Worm (Caenorhabditis elegans) whole organism, L1 larva: Measurements from ENCODE around the gene T22B7.3.

Source experiments
- C16A3.4 ChIP-seq: fragments of 150-350 bp; optimal IDR thresholded peaks from 2 replicates; lab custom pipeline; 2014; ENCODE audit warnings: missing biosample characterization, missing genetic modification characterization
- C34B4.2 ChIP-seq: sonication (generic microtip); optimal IDR thresholded peaks from 2 replicates; lab custom pipeline; 2017; ENCODE audit warnings: mild to moderate bottlenecking, missing genetic modification characterization, missing compliant biosample characterization
- Y116A8C.19 ChIP-seq: sonication (generic microtip); optimal IDR thresholded peaks from 2 replicates; lab custom pipeline; 2016; ENCODE audit warnings: missing compliant biosample characterization, missing genetic modification characterization, borderline replicate concordance
- aly-2 ChIP-seq: fragments of 150-350 bp; optimal IDR thresholded peaks from 2 replicates; lab custom pipeline; 2014; ENCODE audit warnings: missing biosample characterization, missing genetic modification characterization
- blmp-1 ChIP-seq: fragments of 150-350 bp; optimal IDR thresholded peaks from 2 replicates; lab custom pipeline; 2014; ENCODE audit warnings: missing biosample characterization, missing genetic modification characterization
- ceh-63 ChIP-seq: fragments of 200-800 bp; sonication (Bioruptor generic); optimal IDR thresholded peaks from 2 replicates; lab custom pipeline; 2018; ENCODE audit warnings: mild to moderate bottlenecking, missing genetic modification characterization, missing compliant biosample characterization
- ceh-8 ChIP-seq: fragments of 200-800 bp; sonication (Bioruptor generic); optimal IDR thresholded peaks from 2 replicates; lab custom pipeline; 2018; ENCODE audit warnings: mild to moderate bottlenecking, missing genetic modification characterization, moderate library complexity, missing compliant biosample characterization
- dpl-1 ChIP-seq, 3 experiments: fragments of 150-350 bp in 2 of 3; sonication (generic microtip) in 1 of 3; optimal IDR thresholded peaks; 2 replicates each; lab custom pipeline; 2014 to 2017; ENCODE audit warnings: missing biosample characterization in 3 of 3, missing genetic modification characterization in 3 of 3, missing genetic modification reagents in 3 of 3
- dsc-1 ChIP-seq: sonication (generic microtip); optimal IDR thresholded peaks from 2 replicates; lab custom pipeline; 2016; ENCODE audit warnings: mild to moderate bottlenecking, missing genetic modification characterization, missing compliant biosample characterization
- efl-1 ChIP-seq, 4 experiments: fragments of 150-350 bp; optimal IDR thresholded peaks in 3 of 4; peaks in 1 of 4; 1 replicate in 1 of 4; 2 replicates in 3 of 4; lab custom pipeline; 2014; ENCODE audit warnings: missing biosample characterization in 2 of 4, missing genetic modification characterization in 2 of 4, missing genetic modification reagents in 2 of 4
- egl-27 ChIP-seq, 2 experiments: fragments of 150-350 bp in 1 of 2; sonication (generic microtip); optimal IDR thresholded peaks; 3 replicates each; lab custom pipeline; 2017 to 2018; ENCODE audit warnings: missing biosample characterization in 2 of 2, missing genetic modification characterization in 2 of 2, missing genetic modification reagents in 2 of 2
- elt-3 ChIP-seq, 6 experiments: fragments of 150-350 bp in 1 of 6; sonication (generic microtip); optimal IDR thresholded peaks; 2 replicates each; lab custom pipeline; 2017 to 2018; ENCODE audit warnings: missing biosample characterization in 6 of 6, missing genetic modification characterization in 6 of 6, inconsistent platforms in 1 of 6
- fkh-8 ChIP-seq: sonication (generic microtip); optimal IDR thresholded peaks from 2 replicates; lab custom pipeline; 2016; ENCODE audit warnings: mild to moderate bottlenecking, missing genetic modification characterization, missing compliant biosample characterization
- fos-1 ChIP-seq: fragments of 150-350 bp; optimal IDR thresholded peaks from 2 replicates; lab custom pipeline; 2014; ENCODE audit warnings: missing biosample characterization, missing genetic modification characterization
- grh-1 ChIP-seq: fragments of 200-800 bp; sonication (Bioruptor generic); IDR thresholded peaks from 2 replicates; pipeline ENCODE4 v1.3.6; 2022; ENCODE audit warnings: missing genetic modification reagents, missing genetic modification characterization, missing compliant biosample characterization
- hlh-17 ChIP-seq: fragments of 200-800 bp; sonication (Bioruptor generic); optimal IDR thresholded peaks from 2 replicates; lab custom pipeline; 2018; ENCODE audit warnings: missing genetic modification characterization, mild to moderate bottlenecking, missing compliant biosample characterization, moderate library complexity, borderline replicate concordance
- irx-1 ChIP-seq: sonication (generic microtip); optimal IDR thresholded peaks from 2 replicates; lab custom pipeline; 2016; ENCODE audit warnings: missing genetic modification characterization, missing compliant biosample characterization
- lin-14 ChIP-seq: fragments of 200-800 bp; sonication (Bioruptor generic); optimal IDR thresholded peaks from 2 replicates; lab custom pipeline; 2018; ENCODE audit warnings: mild to moderate bottlenecking, missing genetic modification characterization, moderate library complexity, missing compliant biosample characterization
- lin-35 ChIP-seq, 2 experiments: fragments of 150-350 bp; optimal IDR thresholded peaks; 2 replicates each; lab custom pipeline; 2014; ENCODE audit warnings: missing biosample characterization in 2 of 2, missing genetic modification characterization in 2 of 2, missing genetic modification reagents in 2 of 2
- lin-39 ChIP-seq: fragments of 150-350 bp; optimal IDR thresholded peaks from 2 replicates; lab custom pipeline; 2014; ENCODE audit warnings: missing biosample characterization, missing genetic modification reagents, missing genetic modification characterization
- lsy-2 ChIP-seq, 2 experiments: fragments of 150-350 bp; optimal IDR thresholded peaks; 2 replicates each; lab custom pipeline; 2014; ENCODE audit warnings: missing biosample characterization in 2 of 2, missing genetic modification characterization in 2 of 2
- mef-2 ChIP-seq: fragments of 150-350 bp; optimal IDR thresholded peaks from 2 replicates; lab custom pipeline; 2014; ENCODE audit warnings: missing biosample characterization, missing genetic modification characterization
- nhr-19 ChIP-seq: fragments of 200-800 bp; sonication (Bioruptor generic); conservative IDR thresholded peaks from 2 replicates; pipeline ENCODE4 v1.3.6; 2022; ENCODE audit warnings: missing genetic modification characterization, missing compliant biosample characterization
- nhr-20 ChIP-seq: sonication (generic microtip); optimal IDR thresholded peaks from 2 replicates; lab custom pipeline; 2016; ENCODE audit warnings: mild to moderate bottlenecking, missing genetic modification characterization, missing compliant biosample characterization
- nhr-47 ChIP-seq: sonication (generic microtip); optimal IDR thresholded peaks from 2 replicates; lab custom pipeline; 2016; ENCODE audit warnings: mild to moderate bottlenecking, missing genetic modification characterization, moderate library complexity, missing compliant biosample characterization
- nhr-71 ChIP-seq: sonication (generic microtip); optimal IDR thresholded peaks from 2 replicates; lab custom pipeline; 2016; ENCODE audit warnings: mild to moderate bottlenecking, missing genetic modification characterization, moderate library complexity, missing compliant biosample characterization
- nhr-76 ChIP-seq: sonication (generic microtip); optimal IDR thresholded peaks from 2 replicates; lab custom pipeline; 2017; ENCODE audit warnings: missing biosample characterization, missing genetic modification characterization
- nhr-77 ChIP-seq: fragments of 150-350 bp; optimal IDR thresholded peaks from 2 replicates; lab custom pipeline; 2014; ENCODE audit warnings: missing biosample characterization, missing genetic modification characterization
- nhr-85 ChIP-seq: sonication (generic microtip); peaks from one replicate; lab custom pipeline; 2016; ENCODE audit warnings: missing genetic modification characterization, inconsistent platforms, missing compliant biosample characterization
- nhr-90 ChIP-seq: sonication (generic microtip); optimal IDR thresholded peaks from 2 replicates; lab custom pipeline; 2016; ENCODE audit warnings: mild to moderate bottlenecking, missing genetic modification characterization, missing compliant biosample characterization; ENCODE audit not compliant: poor library complexity
- pag-3 ChIP-seq: sonication (generic microtip); optimal IDR thresholded peaks from 2 replicates; lab custom pipeline; 2017; ENCODE audit warnings: missing genetic modification characterization, mild to moderate bottlenecking, missing compliant biosample characterization, antibody characterized with exemption, borderline replicate concordance; ENCODE audit not compliant: insufficient read depth
- pax-3 ChIP-seq: fragments of 200-800 bp; sonication (Bioruptor generic); optimal IDR thresholded peaks from 2 replicates; lab custom pipeline; 2018; ENCODE audit warnings: mild to moderate bottlenecking, missing genetic modification characterization, moderate library complexity, missing compliant biosample characterization
- pqm-1 ChIP-seq: sonication (generic microtip); optimal IDR thresholded peaks from 3 replicates; lab custom pipeline; 2017; ENCODE audit warnings: missing biosample characterization, missing genetic modification characterization
- skn-1 ChIP-seq: fragments of 150-350 bp; optimal IDR thresholded peaks from 2 replicates; lab custom pipeline; 2014; ENCODE audit warnings: missing biosample characterization, missing genetic modification characterization
- snpc-4 ChIP-seq: fragments of 150-350 bp; optimal IDR thresholded peaks from 2 replicates; lab custom pipeline; 2014; ENCODE audit warnings: missing biosample characterization, missing genetic modification characterization
- snu-23 ChIP-seq: sonication (generic microtip); optimal IDR thresholded peaks from 2 replicates; lab custom pipeline; 2016; ENCODE audit warnings: missing genetic modification characterization, missing compliant biosample characterization
- sptf-1 ChIP-seq: fragments of 150-350 bp; optimal IDR thresholded peaks from 2 replicates; lab custom pipeline; 2014; ENCODE audit warnings: missing biosample characterization, missing genetic modification characterization
- sup-37 ChIP-seq: fragments of 200-800 bp; sonication (Bioruptor generic); optimal IDR thresholded peaks from 2 replicates; lab custom pipeline; 2018; ENCODE audit warnings: mild to moderate bottlenecking, missing genetic modification characterization, missing compliant biosample characterization
- tbx-2 ChIP-seq: sonication (generic microtip); optimal IDR thresholded peaks from 2 replicates; lab custom pipeline; 2016; ENCODE audit warnings: missing genetic modification characterization, missing compliant biosample characterization
- tlp-1 ChIP-seq: fragments of 150-350 bp; optimal IDR thresholded peaks from 2 replicates; lab custom pipeline; 2014; ENCODE audit warnings: missing biosample characterization, missing genetic modification characterization
- unc-30 ChIP-seq: sonication (generic microtip); optimal IDR thresholded peaks from 2 replicates; lab custom pipeline; 2017; ENCODE audit warnings: missing biosample characterization, missing genetic modification characterization
- unc-98 ChIP-seq: fragments of 200-800 bp; sonication (Bioruptor generic); IDR thresholded peaks from 2 replicates; pipeline ENCODE4 v1.3.6; 2022; ENCODE audit warnings: missing genetic modification characterization, missing compliant biosample characterization
- vab-15 ChIP-seq: sonication (generic microtip); optimal IDR thresholded peaks from 2 replicates; lab custom pipeline; 2017; ENCODE audit warnings: missing genotype, mild to moderate bottlenecking, missing genetic modification characterization, missing compliant biosample characterization
- xbp-1 ChIP-seq: sonication (generic microtip); optimal IDR thresholded peaks from 2 replicates; lab custom pipeline; 2016; ENCODE audit warnings: missing genetic modification characterization, missing compliant biosample characterization
- ztf-11 ChIP-seq, 2 experiments: sonication (generic microtip); optimal IDR thresholded peaks; 2 replicates each; lab custom pipeline; 2016 to 2017; ENCODE audit warnings: missing genetic modification characterization in 2 of 2, missing biosample characterization in 1 of 2, missing compliant biosample characterization in 1 of 2
- ztf-4 ChIP-seq: fragments of 150-350 bp; optimal IDR thresholded peaks from 2 replicates; lab custom pipeline; 2014; ENCODE audit warnings: missing biosample characterization, missing genetic modification characterization

The T22B7.3 gene

DNA sequence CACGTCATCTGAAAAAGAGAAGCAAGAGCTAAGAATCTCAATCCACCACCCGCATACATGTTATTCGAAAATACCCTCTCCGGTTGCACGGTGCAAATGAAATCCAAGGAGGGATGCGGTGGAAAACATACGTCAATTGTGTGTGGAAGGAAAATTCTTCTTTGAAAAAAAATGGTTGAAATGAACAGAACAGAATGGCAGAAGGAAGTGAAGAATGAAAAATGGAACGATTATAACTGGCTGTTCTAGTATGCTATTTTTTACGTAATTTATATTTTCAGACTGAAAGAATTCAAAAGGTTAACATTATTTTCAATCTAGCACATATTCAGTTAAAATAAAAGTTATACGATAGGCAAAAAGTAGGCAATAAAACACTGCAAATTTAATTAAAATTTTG is 31.2 kb upstream of the T22B7.3 start:
- TF ChIP-seq efl-1 (optimal IDR thresholded peaks at IDR 0.05; lab: Kevin White, UChicago) (no peak), efl-1 (GFP tag; optimal IDR thresholded peaks at IDR 0.05 in 1 of 2; lab: Kevin White, UChicago) (peak in 1 of 2 experiments; percentile 4), nhr-47 (tag; lab: Kevin White, UChicago) (no peak), hlh-17 (GFP tag; lab: Kevin White, UChicago) (no peak), pag-3 (no peak), sup-37 (GFP tag; lab: Kevin White, UChicago) (no peak)
- TF ChIP-seq, all 84 proteins: peak for 1

DNA sequence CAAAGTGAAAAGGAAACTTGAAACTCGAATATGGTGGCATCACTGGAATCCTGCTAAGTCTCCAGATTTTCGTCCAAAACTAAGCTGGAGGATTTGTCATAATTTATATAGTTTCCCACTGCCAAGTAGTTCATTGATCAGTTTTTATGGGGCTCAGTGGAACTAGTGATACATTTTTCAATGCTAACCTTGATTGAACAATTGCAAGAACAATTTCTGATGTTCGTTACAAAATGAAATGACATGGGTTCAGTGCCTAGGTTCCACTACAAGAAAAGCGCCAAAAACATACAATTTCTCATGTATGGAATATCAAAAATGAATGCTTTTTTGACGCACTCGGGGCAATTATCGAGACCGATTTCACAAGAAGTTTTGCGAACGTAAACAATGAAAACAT is 25.4 kb upstream of the T22B7.3 start:
- TF ChIP-seq blmp-1 (no peak), tlp-1 (tag; lab: Kevin White, UChicago) (no peak), nhr-85 (tag; lab: Kevin White, UChicago) (no peak), snpc-4 (tag; lab: Kevin White, UChicago) (no peak), irx-1 (no peak), fkh-8 (tag; lab: Kevin White, UChicago) (no peak), C16A3.4 (tag; lab: Kevin White, UChicago) (no peak), xbp-1 (tag; lab: Kevin White, UChicago) (no peak), lin-39 (tag; lab: Kevin White, UChicago) (no peak), nhr-90 (tag; lab: Kevin White, UChicago) (no peak), Y116A8C.19 (no peak)

DNA sequence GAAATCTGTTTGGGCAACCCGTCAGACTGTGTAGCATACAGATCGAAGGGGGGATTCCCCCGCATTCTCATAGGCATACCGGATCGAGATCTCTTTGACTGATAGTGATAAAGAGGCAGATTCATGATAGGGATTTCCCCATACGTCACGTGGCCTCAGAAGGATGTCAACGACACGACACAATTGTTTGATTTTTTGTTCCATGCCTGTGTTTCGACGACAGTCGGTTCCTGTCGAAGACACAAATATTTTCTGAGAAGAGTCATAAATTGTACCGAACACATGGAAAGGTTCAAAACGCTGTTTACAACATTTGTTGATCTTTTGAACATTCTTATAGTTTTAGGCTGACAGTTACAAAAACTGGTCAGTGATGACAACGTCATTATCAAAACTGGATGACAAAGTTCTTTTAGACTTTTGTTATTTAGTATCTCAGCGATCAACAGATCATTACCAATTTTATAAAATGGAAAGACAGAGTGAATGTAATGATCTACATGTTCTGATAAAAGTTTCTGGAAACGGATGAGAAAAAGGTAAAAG is 18.7 kb upstream of the T22B7.3 start:
- TF ChIP-seq aly-2 (no peak), mef-2 (tag; lab: Kevin White, UChicago) (no peak), fos-1 (tag; lab: Kevin White, UChicago) (no peak), elt-3 (tag; optimal IDR thresholded peaks at IDR 0.05; lab: Kevin White, UChicago) (peak in 4 of 6 experiments; percentile 17 to 70 (median 54)), nhr-19 (peak; percentile 19; the same call in 1 of the 2 replicates), tbx-2 (tag; lab: Kevin White, UChicago) (peak; percentile 20), blmp-1 (peak; percentile 73), dpl-1 (GFP tag; optimal IDR thresholded peaks at IDR 0.05; lab: Kevin White, UChicago) (no peak), sup-37 (GFP tag; lab: Kevin White, UChicago) (no peak), dsc-1 (tag; lab: Kevin White, UChicago) (no peak), ceh-63 (GFP tag; lab: Kevin White, UChicago) (no peak), ztf-4 (tag; lab: Kevin White, UChicago) (no peak), ztf-11 (tag; optimal IDR thresholded peaks at IDR 0.05; lab: Kevin White, UChicago) (no peak), vab-15 (tag; lab: Kevin White, UChicago) (no peak), pqm-1 (no peak), ceh-8 (GFP tag; lab: Kevin White, UChicago) (no peak), skn-1 (tag; lab: Kevin White, UChicago) (no peak), efl-1 (optimal IDR thresholded peaks at IDR 0.05; lab: Kevin White, UChicago) (no peak), efl-1 (GFP tag; optimal IDR thresholded peaks at IDR 0.05 in 1 of 2; lab: Kevin White, UChicago) (peak in 1 of 2 experiments; percentile 76), Y116A8C.19 (no peak), sptf-1 (tag; lab: Kevin White, UChicago) (no peak), unc-98 (no peak), nhr-90 (tag; lab: Kevin White, UChicago) (peak; percentile 27), nhr-20 (tag; lab: Kevin White, UChicago) (peak; percentile 76), hlh-17 (GFP tag; lab: Kevin White, UChicago) (no peak), C34B4.2 (tag; lab: Kevin White, UChicago) (no peak), pax-3 (tag; lab: Kevin White, UChicago) (no peak), nhr-76 (tag; lab: Kevin White, UChicago) (no peak), snu-23 (peak; percentile 25), egl-27 (tag; optimal IDR thresholded peaks at IDR 0.05; lab: Kevin White, UChicago) (no peak), grh-1 (peak; percentile 27; the same call in 1 of the 2 replicates), unc-30 (no peak), lsy-2 (tag; optimal IDR thresholded peaks at IDR 0.05; lab: Kevin White, UChicago) (no peak), nhr-47 (tag; lab: Kevin White, UChicago) (no peak), lin-35 (GFP tag; optimal IDR thresholded peaks at IDR 0.05; lab: Kevin White, UChicago) (peak in 1 of 2 experiments; percentile 15), nhr-85 (tag; lab: Kevin White, UChicago) (peak; percentile 82), lin-14 (GFP tag; lab: Kevin White, UChicago) (peak; percentile 39), nhr-71 (peak; percentile 60), nhr-77 (tag; lab: Kevin White, UChicago) (peak; percentile 7)
